Fruit fly (Drosophila melanogaster) whole organism: Measurements from ENCODE around the gene dsf.

Experiments
- CG8478 ChIP-seq: fragments of >200 bp; optimal IDR thresholded peaks from 2 replicates; lab custom pipeline; 2018; ENCODE audit warnings: inconsistent platforms
- Dll ChIP-seq: fragments of >200 bp; optimal IDR thresholded peaks from 2 replicates; lab custom pipeline; 2017
- EcR ChIP-seq, 2 experiments: fragments of >200 bp; optimal IDR thresholded peaks; 2 replicates each; lab custom pipeline; 2017; ENCODE audit warnings: missing biosample characterization in 2 of 2, missing genetic modification characterization in 2 of 2, missing genetic modification reagents in 2 of 2
- usp ChIP-seq: fragments of >200 bp; optimal IDR thresholded peaks from 2 replicates; lab custom pipeline; 2017; ENCODE audit warnings: missing biosample characterization, missing genetic modification characterization, mixed read lengths

- TF ChIP-seq EcR (GFP tag; optimal IDR thresholded peaks at IDR 0.05; lab: Kevin White, UChicago) (no peak), usp (no peak), CG8478 (no peak), Dll (lab: Kevin White, UChicago) (no peak)
Observed at dm6 chr2L:5967702-5968616, 42.2 kb downstream of the dsf start, which contains the start of the genes CG13992 and Ucp4C.
